Worm (Caenorhabditis elegans): ENCODE results near the gene T10H4.13.

The T10H4.13 gene

ce11 chrV:15241259-15241658, 26.0 kb downstream of the T10H4.13 start, which contains the start of gene chil-12:
Gene chil-12, plus strand, starts transcription at chrV:15241559.
- TF ChIP-seq gmeb-2 (tag; optimal IDR thresholded peaks at IDR 0.05) (no peak), ceh-18 (tag; optimal IDR thresholded peaks at IDR 0.05) (no peak), ttx-3 (tag; optimal IDR thresholded peaks at IDR 0.05) (no peak), sox-4 (tag; optimal IDR thresholded peaks at IDR 0.05) (no peak), pag-3 (tag; optimal IDR thresholded peaks at IDR 0.05; ENCODE audit: borderline replicate concordance) (no peak), che-1 (tag; optimal IDR thresholded peaks at IDR 0.05) (no peak), nhr-11 (tag; optimal IDR thresholded peaks at IDR 0.05) (no peak), T23F11.4 (GFP tag; optimal IDR thresholded peaks at IDR 0.05) (no peak), ceh-19 (GFP tag; optimal IDR thresholded peaks at IDR 0.05) (no peak), unc-86 (tag; optimal IDR thresholded peaks at IDR 0.05) (no peak), nfya-1 (tag; optimal IDR thresholded peaks at IDR 0.05) (no peak), ceh-14 (tag; optimal IDR thresholded peaks at IDR 0.05) (no peak), ztf-16 (tag; optimal IDR thresholded peaks at IDR 0.05) (no peak), pha-2 (tag; optimal IDR thresholded peaks at IDR 0.05) (no peak), zip-5 (tag; optimal IDR thresholded peaks at IDR 0.05) (no peak), ref-2 (tag; optimal IDR thresholded peaks at IDR 0.05) (no peak), madf-2 (tag; optimal IDR thresholded peaks at IDR 0.05) (no peak)

ce11 chrV:15240215-15240614, 27.1 kb downstream of the T10H4.13 start, which contains the start of gene srw-11:
Gene srw-11, minus strand, starts transcription at chrV:15240315.
- no peak for TF ChIP-seq ceh-48 (tag; optimal IDR thresholded peaks at IDR 0.05)
- no peak for TF ChIP-seq ets-4 (tag; optimal IDR thresholded peaks at IDR 0.05)
- TF ChIP-seq pag-3 (tag; optimal IDR thresholded peaks at IDR 0.05; ENCODE audit: borderline replicate concordance), result no peak
- TF ChIP-seq nhr-11 (tag; optimal IDR thresholded peaks at IDR 0.05), result no peak
- TF ChIP-seq ceh-31 (tag; optimal IDR thresholded peaks at IDR 0.05), result no peak
- TF ChIP-seq nhr-232 (tag; optimal IDR thresholded peaks at IDR 0.05), result no peak
- TF ChIP-seq zip-5 (tag; optimal IDR thresholded peaks at IDR 0.05), result no peak
- no peak for TF ChIP-seq tbx-2 (tag; optimal IDR thresholded peaks at IDR 0.05)
- TF ChIP-seq Y22D7AL.16 (tag; optimal IDR thresholded peaks at IDR 0.05), result no peak
- TF ChIP-seq ama-1 (optimal IDR thresholded peaks at IDR 0.05), result no peak
- TF ChIP-seq ceh-9 (tag; optimal IDR thresholded peaks at IDR 0.05), result no peak
- no peak for TF ChIP-seq C08G9.2 (tag; optimal IDR thresholded peaks at IDR 0.05)
- TF ChIP-seq sox-2 (GFP tag; IDR thresholded peaks at IDR 0.05), result no peak
- no peak for TF ChIP-seq lim-6 (tag; optimal IDR thresholded peaks at IDR 0.05)
- no peak for TF ChIP-seq fkh-10 (GFP tag; optimal IDR thresholded peaks at IDR 0.05)

- TF ChIP-seq ceh-19 (GFP tag; optimal IDR thresholded peaks at IDR 0.05) (no peak), hlh-13 (GFP tag; optimal IDR thresholded peaks at IDR 0.05) (no peak), nfya-1 (tag; optimal IDR thresholded peaks at IDR 0.05) (no peak), ceh-2 (tag; optimal IDR thresholded peaks at IDR 0.05) (no peak), ceh-14 (tag; optimal IDR thresholded peaks at IDR 0.05) (no peak), ceh-6 (GFP tag; optimal IDR thresholded peaks at IDR 0.05) (no peak), syd-9 (tag; optimal IDR thresholded peaks at IDR 0.05) (no peak), tbx-7 (tag; optimal IDR thresholded peaks at IDR 0.05) (no peak), rnt-1 (tag; optimal IDR thresholded peaks at IDR 0.05) (no peak), ceh-9 (tag; optimal IDR thresholded peaks at IDR 0.05) (no peak), unc-3 (GFP tag; conservative IDR thresholded peaks at IDR 0.05) (no peak), unc-3 (tag; optimal IDR thresholded peaks at IDR 0.05) (no peak), nhr-232 (tag; optimal IDR thresholded peaks at IDR 0.05) (no peak), pag-3 (tag; optimal IDR thresholded peaks at IDR 0.05; ENCODE audit: borderline replicate concordance) (no peak)
Measured at ce11 chrV:15238552-15238951, 28.8 kb downstream of the T10H4.13 start, which contains the start of gene srw-12. Gene srw-12, minus strand, starts transcription at chrV:15238652.

- TF ChIP-seq K09A11.1 (tag; optimal IDR thresholded peaks at IDR 0.05; ENCODE audit: insufficient read depth), result no peak
- no peak for TF ChIP-seq ceh-6 (GFP tag; optimal IDR thresholded peaks at IDR 0.05)
- no peak for TF ChIP-seq ceh-45 (GFP tag; IDR thresholded peaks at IDR 0.05)
- no peak for TF ChIP-seq hlh-30 (tag; optimal IDR thresholded peaks at IDR 0.05; ENCODE audit: insufficient read depth)
- TF ChIP-seq ttx-3 (tag; optimal IDR thresholded peaks at IDR 0.05), result no peak
- TF ChIP-seq fkh-10 (GFP tag; optimal IDR thresholded peaks at IDR 0.05), result no peak
- TF ChIP-seq dve-1 (tag; optimal IDR thresholded peaks at IDR 0.05), result no peak
- no peak for TF ChIP-seq ceh-22 (tag; optimal IDR thresholded peaks at IDR 0.05)
- no peak for TF ChIP-seq ceh-9 (tag; optimal IDR thresholded peaks at IDR 0.05)
- no peak for TF ChIP-seq ahr-1 (tag; optimal IDR thresholded peaks at IDR 0.05)
- no peak for TF ChIP-seq ceh-48 (tag; optimal IDR thresholded peaks at IDR 0.05)
- no peak for TF ChIP-seq lim-6 (tag; optimal IDR thresholded peaks at IDR 0.05)
- TF ChIP-seq zip-5 (tag; optimal IDR thresholded peaks at IDR 0.05), result no peak
- TF ChIP-seq C38D4.7 (GFP tag; optimal IDR thresholded peaks at IDR 0.05), result no peak
- TF ChIP-seq fkh-6 (tag; optimal IDR thresholded peaks at IDR 0.05), result no peak
- no peak for TF ChIP-seq ets-4 (tag; optimal IDR thresholded peaks at IDR 0.05)
- no peak for TF ChIP-seq ceh-30 (tag; optimal IDR thresholded peaks at IDR 0.05)
- TF ChIP-seq unc-86 (tag; optimal IDR thresholded peaks at IDR 0.05), result no peak
- TF ChIP-seq fax-1 (tag; optimal IDR thresholded peaks at IDR 0.05), result no peak
- no peak for TF ChIP-seq hlh-6 (tag; optimal IDR thresholded peaks at IDR 0.05)
Measured at ce11 chrV:15235661-15236060, 31.6 kb downstream of the T10H4.13 start, which contains the start of gene nhr-164. Gene nhr-164, minus strand, starts transcription at chrV:15235761.
